Worm (Caenorhabditis elegans) whole organism, L4 larva: Measurements from ENCODE around the gene lon-2.
A peak's percentile ranks its signal among the peaks of the same experiment; 100 is the strongest.

Experiments used
- D1046.2 ChIP-seq: fragments of 200-800 bp; sonication (Bioruptor generic); IDR thresholded peaks from 2 replicates; pipeline ENCODE4 v1.3.6; 2022; ENCODE audit warnings: missing genetic modification characterization, missing compliant biosample characterization
- F37D6.2 ChIP-seq: sonication (generic microtip); optimal IDR thresholded peaks from 2 replicates; lab custom pipeline; 2016; ENCODE audit warnings: mild to moderate bottlenecking, missing genetic modification characterization, missing compliant biosample characterization
- F44E2.7 ChIP-seq: fragments of 200-800 bp; sonication (Bioruptor generic); IDR thresholded peaks from 2 replicates; pipeline ENCODE4 v2.1.2; 2022; ENCODE audit warnings: missing genetic modification characterization, missing compliant biosample characterization
- R02D3.7 ChIP-seq: fragments of 150-350 bp; sonication (generic microtip); optimal IDR thresholded peaks from 3 replicates; lab custom pipeline; 2014; ENCODE audit warnings: missing biosample characterization, missing genetic modification characterization
- Y5F2A.4 ChIP-seq: fragments of 200-800 bp; sonication (Bioruptor generic); optimal IDR thresholded peaks from 2 replicates; lab custom pipeline; 2018; ENCODE audit warnings: mild to moderate bottlenecking, missing genetic modification characterization, missing compliant biosample characterization
- aha-1 ChIP-seq: fragments of 150-350 bp; peaks from one replicate; lab custom pipeline; 2014; ENCODE audit warnings: missing biosample characterization, missing genetic modification characterization
- ama-1 ChIP-seq: fragments of 150-350 bp; optimal IDR thresholded peaks from 2 replicates; lab custom pipeline; 2014; ENCODE audit warnings: inconsistent platforms, mixed read lengths
- ceh-28 ChIP-seq: fragments of 150-350 bp; optimal IDR thresholded peaks from 2 replicates; lab custom pipeline; 2014; ENCODE audit warnings: missing biosample characterization, missing genetic modification reagents, missing genetic modification characterization
- ceh-32 ChIP-seq: sonication (generic microtip); optimal IDR thresholded peaks from 2 replicates; lab custom pipeline; 2016; ENCODE audit warnings: mild to moderate bottlenecking, missing genetic modification characterization, missing compliant biosample characterization; ENCODE audit not compliant: poor library complexity
- ceh-62 ChIP-seq: sonication (generic microtip); optimal IDR thresholded peaks from 2 replicates; lab custom pipeline; 2017; ENCODE audit warnings: missing biosample characterization, missing genetic modification characterization
- ceh-82 ChIP-seq: sonication (generic microtip); optimal IDR thresholded peaks from 2 replicates; lab custom pipeline; 2017; ENCODE audit warnings: missing biosample characterization, missing genetic modification characterization
- cey-2 ChIP-seq: sonication (generic microtip); optimal IDR thresholded peaks from 3 replicates; lab custom pipeline; 2017; ENCODE audit warnings: missing genetic modification characterization, mild to moderate bottlenecking, missing compliant biosample characterization, antibody characterized with exemption, borderline replicate concordance; ENCODE audit not compliant: insufficient read depth
- ctbp-1 ChIP-seq: fragments of 200-800 bp; sonication (Bioruptor generic); IDR thresholded peaks from 2 replicates; pipeline ENCODE4 v1.3.6; 2022; ENCODE audit warnings: missing genetic modification reagents, missing genetic modification characterization, missing compliant biosample characterization
- daf-19 ChIP-seq: fragments of 200-800 bp; sonication (Bioruptor generic); conservative IDR thresholded peaks from 2 replicates; pipeline ENCODE4 v1.3.6; 2022; ENCODE audit warnings: missing genetic modification characterization, missing compliant biosample characterization
- dmd-6 ChIP-seq: fragments of 200-800 bp; sonication (Bioruptor generic); IDR thresholded peaks from 2 replicates; pipeline ENCODE4 v1.3.6; 2022; ENCODE audit warnings: missing genetic modification reagents, missing genetic modification characterization, missing compliant biosample characterization
- dmd-9 ChIP-seq: fragments of 200-800 bp; sonication (Bioruptor generic); IDR thresholded peaks from 2 replicates; pipeline ENCODE4 v1.3.6; 2022; ENCODE audit warnings: missing genetic modification reagents, missing genetic modification characterization, missing compliant biosample characterization
- duxl-1 ChIP-seq: sonication (generic microtip); optimal IDR thresholded peaks from 2 replicates; lab custom pipeline; 2016; ENCODE audit warnings: mild to moderate bottlenecking, missing genetic modification characterization, moderate library complexity, missing compliant biosample characterization; ENCODE audit not compliant: poor library complexity
- egl-27 ChIP-seq: sonication (generic microtip); optimal IDR thresholded peaks from 3 replicates; lab custom pipeline; 2017; ENCODE audit warnings: missing biosample characterization, missing genetic modification reagents, missing genetic modification characterization
- fkh-10 ChIP-seq: fragments of 150-350 bp; optimal IDR thresholded peaks from 2 replicates; lab custom pipeline; 2014; ENCODE audit warnings: missing biosample characterization, missing genetic modification reagents, missing genetic modification characterization
- hif-1 ChIP-seq, 2 experiments: sonication (generic microtip); optimal IDR thresholded peaks; 2 replicates each; lab custom pipeline; 2016 to 2017; ENCODE audit warnings: missing compliant biosample characterization in 2 of 2, missing genetic modification characterization in 2 of 2, missing genetic modification reagents in 2 of 2, missing genotype in 2 of 2, mild to moderate bottlenecking in 1 of 2
- hlh-11 ChIP-seq: fragments of 200-800 bp; sonication (Bioruptor generic); optimal IDR thresholded peaks from 2 replicates; lab custom pipeline; 2018; ENCODE audit warnings: mild to moderate bottlenecking, missing genetic modification characterization, missing compliant biosample characterization
- hmg-1.1 ChIP-seq: fragments of 200-800 bp; sonication (Bioruptor generic); IDR thresholded peaks from 2 replicates; pipeline ENCODE4 v1.3.6; 2022; ENCODE audit warnings: missing genetic modification reagents, missing genetic modification characterization, missing compliant biosample characterization
- lim-7 ChIP-seq: fragments of 200-800 bp; sonication (Bioruptor generic); IDR thresholded peaks from 2 replicates; pipeline ENCODE4 v1.3.6; 2022; ENCODE audit warnings: missing genetic modification characterization, missing compliant biosample characterization
- lin-15B ChIP-seq: fragments of 150-350 bp; sonication (generic microtip); optimal IDR thresholded peaks from 3 replicates; lab custom pipeline; 2014; ENCODE audit warnings: missing biosample characterization, missing genetic modification characterization
- lin-38 ChIP-seq: fragments of 200-800 bp; sonication (Bioruptor generic); IDR thresholded peaks from 2 replicates; pipeline ENCODE4 v1.3.6; 2022; ENCODE audit warnings: missing genetic modification reagents, missing genetic modification characterization, missing compliant biosample characterization
- lir-3 ChIP-seq: sonication (generic microtip); optimal IDR thresholded peaks from 2 replicates; lab custom pipeline; 2016; ENCODE audit warnings: mild to moderate bottlenecking, missing genetic modification characterization, missing compliant biosample characterization
- lsy-2 ChIP-seq, 2 experiments: fragments of 150-350 bp in 1 of 2; sonication (generic microtip) in 1 of 2; optimal IDR thresholded peaks; 2 replicates each; lab custom pipeline; 2014 to 2017; ENCODE audit warnings: missing biosample characterization in 2 of 2, missing genetic modification characterization in 2 of 2
- madf-9 ChIP-seq: fragments of 200-800 bp; sonication (Bioruptor generic); conservative IDR thresholded peaks from 2 replicates; pipeline ENCODE4 v1.3.6; 2022; ENCODE audit warnings: missing genetic modification reagents, missing genetic modification characterization, missing compliant biosample characterization
- mxl-2 ChIP-seq: fragments of 200-800 bp; sonication (Bioruptor generic); conservative IDR thresholded peaks from 2 replicates; pipeline ENCODE4 v1.3.6; 2022; ENCODE audit warnings: missing genetic modification reagents, missing genetic modification characterization, missing compliant biosample characterization
- nhr-102 ChIP-seq: sonication (generic microtip); optimal IDR thresholded peaks from 2 replicates; lab custom pipeline; 2016; ENCODE audit warnings: mild to moderate bottlenecking, missing genetic modification characterization, moderate library complexity, missing compliant biosample characterization
- nhr-237 ChIP-seq: sonication (generic microtip); optimal IDR thresholded peaks from 2 replicates; lab custom pipeline; 2017; ENCODE audit warnings: missing biosample characterization, missing genetic modification characterization
- nhr-41 ChIP-seq: fragments of 200-800 bp; sonication (Bioruptor generic); IDR thresholded peaks from 2 replicates; pipeline ENCODE4 v1.3.6; 2022; ENCODE audit warnings: missing genetic modification reagents, missing genetic modification characterization, missing compliant biosample characterization
- nhr-48 ChIP-seq: sonication (generic microtip); optimal IDR thresholded peaks from 2 replicates; lab custom pipeline; 2016; ENCODE audit warnings: mild to moderate bottlenecking, missing genetic modification characterization, missing compliant biosample characterization
- php-3 ChIP-seq: fragments of 200-800 bp; sonication (Bioruptor generic); IDR thresholded peaks from 2 replicates; pipeline ENCODE4 v1.3.6; 2022; ENCODE audit warnings: missing genetic modification reagents, missing genetic modification characterization, missing compliant biosample characterization
- set-16 ChIP-seq: fragments of 200-800 bp; sonication (Bioruptor generic); IDR thresholded peaks from 2 replicates; pipeline ENCODE4 v1.3.6; 2022; ENCODE audit warnings: missing genetic modification reagents, missing genetic modification characterization, missing compliant biosample characterization
- snpc-4 ChIP-seq: fragments of 150-350 bp; optimal IDR thresholded peaks from 2 replicates; lab custom pipeline; 2014; ENCODE audit warnings: missing biosample characterization, missing genetic modification characterization
- spr-3 ChIP-seq: fragments of 200-800 bp; sonication (Bioruptor generic); optimal IDR thresholded peaks from 2 replicates; lab custom pipeline; 2018; ENCODE audit warnings: mild to moderate bottlenecking, missing genetic modification characterization, missing compliant biosample characterization
- tag-97 ChIP-seq: fragments of 200-800 bp; sonication (Bioruptor generic); IDR thresholded peaks from 2 replicates; pipeline ENCODE4 v1.3.6; 2022; ENCODE audit warnings: missing genetic modification characterization, missing compliant biosample characterization
- tra-1 ChIP-seq: fragments of 200-800 bp; sonication (Bioruptor generic); IDR thresholded peaks from 2 replicates; pipeline ENCODE4 v1.3.6; 2022; ENCODE audit warnings: missing genetic modification reagents, missing genetic modification characterization, missing compliant biosample characterization
- zag-1 ChIP-seq: fragments of 150-350 bp; optimal IDR thresholded peaks from 2 replicates; lab custom pipeline; 2014; ENCODE audit warnings: missing biosample characterization, missing genetic modification characterization
- zip-11 ChIP-seq: fragments of 200-800 bp; sonication (Bioruptor generic); IDR thresholded peaks from 2 replicates; pipeline ENCODE4 v1.3.6; 2022; ENCODE audit warnings: missing genetic modification characterization, missing compliant biosample characterization
- ztf-7 ChIP-seq: fragments of 150-350 bp; optimal IDR thresholded peaks from 2 replicates; lab custom pipeline; 2014; ENCODE audit warnings: missing biosample characterization, missing genetic modification characterization

The lon-2 gene

DNA sequence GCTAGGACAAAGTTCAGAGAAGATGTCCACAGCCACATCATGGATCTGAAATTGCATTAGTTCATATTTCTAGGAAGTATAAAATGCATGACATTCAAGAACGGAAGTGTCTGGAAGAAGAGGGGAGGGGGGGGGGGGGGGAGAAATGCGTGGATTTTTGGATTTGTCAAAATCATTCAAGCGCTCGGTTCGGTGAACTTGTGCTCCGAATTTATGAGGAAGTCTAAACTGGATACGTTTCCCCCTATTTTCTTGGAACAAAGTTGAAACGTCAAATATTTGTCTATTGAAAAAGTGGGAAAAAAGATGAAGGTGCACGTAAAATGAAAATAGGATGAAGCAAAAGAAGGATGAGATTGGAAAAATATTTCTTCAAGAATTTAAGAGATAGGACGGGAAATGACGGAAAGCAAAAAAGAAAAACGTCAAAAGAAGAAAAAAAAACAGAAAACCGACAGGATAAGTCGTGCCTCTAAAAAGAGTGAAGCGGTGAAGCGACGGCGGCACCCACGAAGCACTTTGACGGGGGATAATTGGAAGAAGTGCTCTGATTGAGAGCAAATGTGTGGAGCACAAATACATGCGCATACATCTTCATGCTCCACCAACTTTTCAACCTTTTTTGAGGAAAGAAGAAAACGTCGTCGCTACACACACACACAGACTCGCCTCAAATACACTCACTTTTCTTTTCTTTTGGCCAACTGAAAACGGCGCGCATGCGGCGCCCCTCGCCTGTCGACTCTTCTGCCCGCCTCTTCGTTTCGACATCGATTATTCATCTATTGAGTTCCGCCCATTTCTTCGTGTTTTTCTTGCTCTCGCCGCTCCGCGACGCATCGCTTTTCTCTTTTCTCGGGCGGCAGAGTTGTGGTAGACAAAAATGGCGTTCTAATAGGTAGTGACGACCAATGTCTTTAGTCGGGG lies 28.0 kb downstream of the lon-2 start, which contains the start of gene F55D10.4 (continued):
- TF ChIP-seq lin-38 (GFP tag; lab: Robert Waterston, UW) (no peak), R02D3.7 (tag; lab: Kevin White, UChicago) (no peak), ceh-32 (no peak), lim-7 (GFP tag; lab: Robert Waterston, UW) (no peak), dmd-9 (GFP tag; lab: Robert Waterston, UW) (no peak), madf-9 (GFP tag; lab: Robert Waterston, UW) (no peak), mxl-2 (GFP tag; lab: Robert Waterston, UW) (no peak), Y5F2A.4 (GFP tag; lab: Kevin White, UChicago) (no peak), zag-1 (tag; lab: Kevin White, UChicago) (no peak), duxl-1 (tag; lab: Kevin White, UChicago) (no peak), ztf-7 (tag; lab: Kevin White, UChicago) (no peak)

DNA sequence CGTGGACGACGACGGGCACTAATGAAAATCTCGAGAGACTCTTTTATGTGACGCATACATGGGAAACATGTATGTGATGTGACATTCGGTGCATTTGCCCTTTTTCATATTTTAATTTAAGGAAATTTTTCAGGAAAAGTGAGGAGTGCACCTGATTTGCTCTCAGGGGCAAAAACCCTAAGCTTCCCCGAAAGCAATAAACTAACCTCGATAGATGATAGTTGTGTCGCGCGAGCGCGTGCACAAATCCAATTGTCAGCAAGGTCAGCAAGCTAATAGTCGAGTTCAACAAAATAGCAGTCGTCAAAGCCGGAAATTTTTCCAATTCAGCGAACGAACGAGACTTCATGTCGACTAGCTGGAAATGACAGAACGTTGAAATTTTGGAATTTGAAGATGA lies 30.8 kb downstream of the lon-2 start:
- TF ChIP-seq aha-1 (tag; lab: Kevin White, UChicago) (peak; percentile 77), hif-1 (tag; optimal IDR thresholded peaks at IDR 0.05; lab: Kevin White, UChicago) (no peak), hmg-1.1 (no peak), ctbp-1 (GFP tag; lab: Robert Waterston, UW) (0 out of 2 replicates have a peak, but pooled peaks have one; percentile 34), fkh-10 (peak; percentile 62), F37D6.2 (tag; lab: Kevin White, UChicago) (no peak), daf-19 (GFP tag; lab: Robert Waterston, UW) (no peak), D1046.2 (GFP tag; lab: Robert Waterston, UW) (no peak), lsy-2 (tag; optimal IDR thresholded peaks at IDR 0.05; lab: Kevin White, UChicago) (no peak)

DNA sequence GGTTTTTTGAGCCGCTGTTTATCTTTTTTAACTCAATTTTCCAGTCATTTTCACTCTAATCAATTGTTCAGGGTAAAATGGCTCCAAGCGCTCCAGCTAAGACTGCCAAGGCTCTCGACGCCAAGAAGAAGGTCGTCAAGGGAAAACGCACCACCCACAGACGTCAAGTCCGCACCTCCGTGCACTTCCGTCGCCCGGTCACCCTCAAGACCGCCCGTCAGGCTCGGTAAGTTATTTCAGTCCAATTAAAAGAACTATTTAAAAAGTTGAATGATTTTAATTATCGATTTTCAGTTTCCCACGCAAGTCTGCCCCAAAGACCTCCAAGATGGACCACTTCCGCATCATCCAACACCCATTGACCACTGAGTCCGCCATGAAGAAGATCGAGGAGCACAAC lies 33.8 kb downstream of the lon-2 start, which contains the start of gene rpl-25.1:
rpl-25.1 (plus strand) TSS at position 72 of the 400 bp plus-strand sequence.
- TF ChIP-seq snpc-4 (tag; lab: Kevin White, UChicago) (no peak), ceh-62 (tag; lab: Kevin White, UChicago) (no peak), lir-3 (tag; lab: Kevin White, UChicago) (no peak), php-3 (GFP tag; lab: Robert Waterston, UW) (0 out of 2 replicates have a peak, but pooled peaks have one; percentile 26), lin-15B (tag; lab: Kevin White, UChicago) (no peak), ama-1 (lab: Kevin White, UChicago) (peak; percentile 19), nhr-237 (no peak), tra-1 (GFP tag; lab: Robert Waterston, UW) (0 out of 2 replicates have a peak, but pooled peaks have one; percentile 24), madf-9 (GFP tag; lab: Robert Waterston, UW) (no peak), set-16 (GFP tag; lab: Robert Waterston, UW) (peak; percentile 64), hlh-11 (tag; lab: Kevin White, UChicago) (peak; percentile 13), lsy-2 (tag; optimal IDR thresholded peaks at IDR 0.05; lab: Kevin White, UChicago) (no peak), cey-2 (no peak), ceh-82 (tag; lab: Kevin White, UChicago) (no peak), ztf-7 (tag; lab: Kevin White, UChicago) (no peak)

DNA sequence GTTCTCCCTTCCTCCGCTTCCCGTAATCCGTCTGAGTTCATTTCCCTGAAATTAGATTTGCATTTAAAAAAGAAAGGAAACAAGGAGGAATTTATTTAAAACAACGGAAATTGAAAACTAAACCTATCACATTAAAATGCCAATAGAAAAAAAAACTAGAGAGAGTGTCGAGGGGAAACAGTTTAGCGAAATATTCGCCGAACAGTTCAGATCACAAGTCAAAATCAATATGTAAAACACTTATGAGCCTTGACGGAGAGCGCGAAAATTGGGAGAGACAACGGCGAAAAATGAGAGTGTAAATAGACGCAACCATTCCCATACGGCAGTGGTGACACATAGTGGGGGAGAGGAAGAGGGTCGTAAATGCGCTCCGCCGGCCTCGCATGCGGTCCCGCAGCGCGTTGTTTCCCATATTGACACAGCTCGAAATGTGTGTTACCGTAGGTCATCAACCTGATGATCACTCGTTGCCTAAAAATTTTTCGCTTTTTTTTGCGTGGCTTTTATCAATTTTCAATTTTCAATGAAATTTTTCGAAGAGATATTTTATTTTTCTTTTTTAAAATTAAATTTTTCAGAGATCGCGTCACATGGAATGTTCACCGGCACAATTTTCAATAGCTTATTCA lies 37.1 kb downstream of the lon-2 start, which contains the start of the genes dnj-14 and glit-1:
dnj-14 (minus strand) TSS at position 51 of the 632 bp plus-strand sequence.
glit-1 (plus strand) TSS at position 582 of the 632 bp plus-strand sequence.
- no peak for TF ChIP-seq snpc-4 (tag; lab: Kevin White, UChicago)
- peak; percentile 60 for TF ChIP-seq nhr-48 (tag; lab: Kevin White, UChicago)
- TF ChIP-seq F44E2.7 (GFP tag; lab: Robert Waterston, UW): no peak
- no peak for TF ChIP-seq R02D3.7 (tag; lab: Kevin White, UChicago)
- TF ChIP-seq ceh-28 (tag; lab: Kevin White, UChicago): peak; percentile 16
- no peak for TF ChIP-seq nhr-237
- no peak for TF ChIP-seq cey-2
- TF ChIP-seq spr-3 (GFP tag; lab: Kevin White, UChicago): no peak
- TF ChIP-seq zip-11 (GFP tag; lab: Robert Waterston, UW): no peak
- TF ChIP-seq egl-27 (tag; lab: Kevin White, UChicago): no peak
- TF ChIP-seq dmd-6 (GFP tag; lab: Robert Waterston, UW): peak; percentile 89
- TF ChIP-seq tag-97 (GFP tag; lab: Robert Waterston, UW): no peak
- TF ChIP-seq ceh-62 (tag; lab: Kevin White, UChicago): no peak
- no peak for TF ChIP-seq zag-1 (tag; lab: Kevin White, UChicago)
- no peak for TF ChIP-seq nhr-41 (GFP tag; lab: Robert Waterston, UW)
- peak; percentile 64 for TF ChIP-seq nhr-102 (tag; lab: Kevin White, UChicago)
